Fruit fly (Drosophila melanogaster) whole organism, embryonic: ENCODE measurements around the gene HipHop.

ENCODE experiments used
- CG17361 ChIP-seq: fragments of 200-800 bp; sonication (Bioruptor generic); IDR thresholded peaks from 3 replicates; pipeline ENCODE4 v1.3.6; 2022; ENCODE audit warnings: missing biosample characterization, missing genetic modification characterization
- CG4404 ChIP-seq: fragments of 200-800 bp; sonication (Bioruptor generic); IDR thresholded peaks from 2 replicates; pipeline ENCODE4 v1.3.6; 2022; ENCODE audit warnings: missing biosample characterization, missing genetic modification characterization
- CG9817 ChIP-seq: fragments of 200-800 bp; sonication (Bioruptor generic); optimal IDR thresholded peaks from 2 replicates; lab custom pipeline; 2018; ENCODE audit warnings: missing biosample characterization, mild to moderate bottlenecking, missing genetic modification characterization, moderate library complexity
- Ets97D ChIP-seq: fragments of 200-800 bp; sonication (Bioruptor generic); optimal IDR thresholded peaks from 3 replicates; lab custom pipeline; 2016; ENCODE audit warnings: missing biosample characterization, missing genetic modification characterization
- Gug ChIP-seq: fragments of 200-800 bp; sonication (Bioruptor generic); IDR thresholded peaks from 4 replicates; pipeline ENCODE4 v1.3.6; 2022; ENCODE audit warnings: missing biosample characterization, missing genetic modification characterization
- Lim3 ChIP-seq: fragments of 200-800 bp; sonication (Bioruptor generic); IDR thresholded peaks from 2 replicates; pipeline ENCODE4 v1.3.6; 2022; ENCODE audit warnings: missing biosample characterization, missing genetic modification characterization
- cad ChIP-seq: fragments of >200 bp; optimal IDR thresholded peaks from 2 replicates; lab custom pipeline; 2017; ENCODE audit warnings: missing biosample characterization, missing genetic modification characterization
- dan ChIP-seq: fragments of 200-800 bp; sonication (Bioruptor generic); IDR thresholded peaks from 2 replicates; pipeline ENCODE4 v1.3.6; 2022; ENCODE audit warnings: missing biosample characterization, missing genetic modification characterization
- dimm ChIP-seq: fragments of 200-800 bp; sonication (Bioruptor generic); IDR thresholded peaks from 2 replicates; pipeline ENCODE4 v1.3.6; 2022; ENCODE audit warnings: missing biosample characterization, missing genetic modification characterization
- dysf ChIP-seq: fragments of 200-800 bp; sonication (Bioruptor generic); IDR thresholded peaks from 3 replicates; pipeline ENCODE4 v1.3.6; 2022; ENCODE audit warnings: missing biosample characterization, missing genetic modification characterization
- gt ChIP-seq: fragments of 200-800 bp; sonication (Bioruptor generic); IDR thresholded peaks from 2 replicates; pipeline ENCODE4 v1.3.6; 2022; ENCODE audit warnings: missing biosample characterization, missing genetic modification characterization
- h ChIP-seq: fragments of >200 bp; optimal IDR thresholded peaks from 2 replicates; lab custom pipeline; 2017
- pita ChIP-seq: fragments of 200-800 bp; sonication (Bioruptor generic); optimal IDR thresholded peaks from 2 replicates; lab custom pipeline; 2017; ENCODE audit warnings: missing biosample characterization, mild to moderate bottlenecking, missing genetic modification characterization
- zfh1 ChIP-seq: fragments of 200-800 bp; sonication (Bioruptor generic); IDR thresholded peaks from 3 replicates; pipeline ENCODE4 v1.3.6; 2022; ENCODE audit warnings: missing biosample characterization, missing genetic modification characterization

dm6 chr3L:18792009-18792339, 29.0 kb upstream of the HipHop start:
- no peak for TF ChIP-seq dysf (GFP tag; lab: Robert Waterston, UW)
- TF ChIP-seq h = no peak
- no peak for TF ChIP-seq dimm
- TF ChIP-seq CG17361 (GFP tag; lab: Robert Waterston, UW) = no peak
- no peak for TF ChIP-seq gt
- TF ChIP-seq CG9817 (tag; lab: Kevin White, UChicago) = no peak
- no peak for TF ChIP-seq pita (GFP tag; lab: Kevin White, UChicago)
- TF ChIP-seq zfh1 = no peak
- no peak for TF ChIP-seq cad
- TF ChIP-seq CG4404 (GFP tag; lab: Robert Waterston, UW) = no peak
- no peak for TF ChIP-seq Lim3 (GFP tag; lab: Robert Waterston, UW)
- no peak for TF ChIP-seq dan (GFP tag; lab: Robert Waterston, UW)
- TF ChIP-seq Gug (GFP tag; lab: Robert Waterston, UW) = no peak
- TF ChIP-seq Ets97D (GFP tag; lab: Kevin White, UChicago) = no peak
